Fruit fly (Drosophila melanogaster): ENCODE data around the gene Boh2.

The Boh2 gene

dm6 chr2L:11178826-11179391, at the start of gene Boh2 (continued):
- TF ChIP-seq gcm2 (GFP tag; optimal IDR thresholded peaks at IDR 0.05) (no peak), CoRest (tag; optimal IDR thresholded peaks at IDR 0.05) (no peak), B-H1 (GFP tag; IDR thresholded peaks at IDR 0.05) (no peak), dmrt99B (tag; optimal IDR thresholded peaks at IDR 0.05) (no peak), CG15011 (GFP tag; optimal IDR thresholded peaks at IDR 0.05) (no peak), ab (GFP tag; optimal IDR thresholded peaks at IDR 0.05) (no peak), dysf (GFP tag; IDR thresholded peaks at IDR 0.05) (no peak), sna (GFP tag; IDR thresholded peaks at IDR 0.05; ENCODE audit: partially characterized antibody) (no peak), CG33213 (GFP tag; optimal IDR thresholded peaks at IDR 0.05) (no peak), HmgD (GFP tag; optimal IDR thresholded peaks at IDR 0.05) (no peak), Hr3 (GFP tag; optimal IDR thresholded peaks at IDR 0.05) (no peak), CG9797 (GFP tag; optimal IDR thresholded peaks at IDR 0.05) (peak; percentile 78), zf30C (GFP tag; optimal IDR thresholded peaks at IDR 0.05) (peak; percentile 28), chm (GFP tag; IDR thresholded peaks at IDR 0.05) (no peak), CG17829 (tag; optimal IDR thresholded peaks at IDR 0.05) (no peak), CG15479 (GFP tag; optimal IDR thresholded peaks at IDR 0.05) (peak; percentile 58), ftz-f1 (GFP tag; optimal IDR thresholded peaks at IDR 0.05) (no peak), CG9817 (tag; optimal IDR thresholded peaks at IDR 0.05) (no peak), CG3281 (GFP tag; optimal IDR thresholded peaks at IDR 0.05) (no peak), CG13424 (tag; optimal IDR thresholded peaks at IDR 0.05) (no peak), CG17912 (GFP tag; optimal IDR thresholded peaks at IDR 0.05) (no peak), CG4328 (GFP tag; optimal IDR thresholded peaks at IDR 0.05) (no peak), phol (tag; optimal IDR thresholded peaks at IDR 0.05) (peak; percentile 8), sd (tag; optimal IDR thresholded peaks at IDR 0.05) (no peak), gro (GFP tag; optimal IDR thresholded peaks at IDR 0.05) (peak; percentile 15), CG4360 (GFP tag; IDR thresholded peaks at IDR 0.05) (no peak), CG7928 (GFP tag; optimal IDR thresholded peaks at IDR 0.05) (no peak), CG11093 (GFP tag; IDR thresholded peaks at IDR 0.05) (no peak), Mrtf (GFP tag; IDR thresholded peaks at IDR 0.05) (no peak), Camta (GFP tag; optimal IDR thresholded peaks at IDR 0.05) (no peak), da (GFP tag; optimal IDR thresholded peaks at IDR 0.05) (no peak), br (optimal IDR thresholded peaks at IDR 0.05) (no peak), pb (GFP tag; optimal IDR thresholded peaks at IDR 0.05) (no peak), CG9215 (GFP tag; IDR thresholded peaks at IDR 0.05) (no peak), CG2875 (GFP tag; optimal IDR thresholded peaks at IDR 0.05) (no peak), nom (GFP tag; optimal IDR thresholded peaks at IDR 0.05) (no peak), pum (GFP tag; optimal IDR thresholded peaks at IDR 0.05) (no peak), NK7.1 (GFP tag; optimal IDR thresholded peaks at IDR 0.05) (no peak), Hr39 (optimal IDR thresholded peaks at IDR 0.05) (no peak), CG11723 (GFP tag; optimal IDR thresholded peaks at IDR 0.05) (no peak), NfI (GFP tag; optimal IDR thresholded peaks at IDR 0.05) (no peak), CG1529 (GFP tag; optimal IDR thresholded peaks at IDR 0.05) (no peak), CrebB (tag; optimal IDR thresholded peaks at IDR 0.05) (no peak), CG34224 (GFP tag; IDR thresholded peaks at IDR 0.05; ENCODE audit: partially characterized antibody) (no peak), CG2199 (GFP tag; IDR thresholded peaks at IDR 0.05) (no peak), hb (GFP tag; IDR thresholded peaks at IDR 0.05; ENCODE audit: partially characterized antibody) (no peak), CG14050 (GFP tag; IDR thresholded peaks at IDR 0.05) (no peak), CG15514 (GFP tag; optimal IDR thresholded peaks at IDR 0.05) (peak; percentile 23), ewg (GFP tag; optimal IDR thresholded peaks at IDR 0.05) (peak; percentile 100), CG12236 (GFP tag; optimal IDR thresholded peaks at IDR 0.05) (no peak), CG34376 (GFP tag; optimal IDR thresholded peaks at IDR 0.05) (no peak), CG8765 (GFP tag; IDR thresholded peaks at IDR 0.05) (no peak)

Data from whole organism, embryonic.